Worm (Caenorhabditis elegans) whole organism, mixed stage, embryonic: ENCODE measurements around the gene Y43F8C.16.

Experiments
- ceh-39 ChIP-seq: fragments of 150-350 bp; optimal IDR thresholded peaks from 2 replicates; lab custom pipeline; 2014; ENCODE audit warnings: missing biosample characterization, missing genetic modification characterization
- ztf-11 ChIP-seq: fragments of 150-350 bp; optimal IDR thresholded peaks from 2 replicates; lab custom pipeline; 2014; ENCODE audit warnings: missing biosample characterization, missing genetic modification characterization

- no peak for TF ChIP-seq ztf-11 (tag; lab: Kevin White, UChicago)
- TF ChIP-seq ceh-39 (tag; lab: Kevin White, UChicago): no peak
Measured at ce11 chrV:19691271-19691886, 23.9 kb downstream of the Y43F8C.16 start.
